Worm (Caenorhabditis elegans): Measurements from ENCODE around the gene Y75B8A.33.

Y75B8A.33 gene

ce11 chrIII:12411059-12411458 lies 43.9 kb upstream of the Y75B8A.33 start:
- TF ChIP-seq ztf-3 (GFP tag; optimal IDR thresholded peaks at IDR 0.05): no peak
- no peak for TF ChIP-seq lin-40 (tag; optimal IDR thresholded peaks at IDR 0.05)
- TF ChIP-seq nhr-27 (tag; optimal IDR thresholded peaks at IDR 0.05): no peak

DNA sequence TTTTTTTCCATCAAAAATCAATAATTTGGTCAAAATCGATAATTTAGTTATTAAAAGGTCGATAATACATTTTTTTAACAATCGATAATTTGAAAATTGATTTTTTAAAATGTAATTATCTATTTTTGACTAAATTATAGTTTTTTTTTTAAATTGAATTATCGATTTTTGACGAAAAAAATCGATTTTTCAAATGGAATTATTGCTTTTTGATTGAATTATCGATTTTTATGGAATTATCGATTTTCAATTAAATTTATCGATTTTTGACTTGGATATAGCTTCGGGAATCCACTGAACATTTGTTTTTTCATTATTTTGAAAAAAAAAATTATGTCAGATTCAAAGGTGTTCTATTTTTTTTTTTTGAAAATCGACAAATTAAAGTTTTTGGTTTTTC lies 43.1 kb upstream of the Y75B8A.33 start:
- TF ChIP-seq mxl-1 (tag; optimal IDR thresholded peaks at IDR 0.05): no peak
- TF ChIP-seq nhr-80 (tag; optimal IDR thresholded peaks at IDR 0.05): no peak
- no peak for TF ChIP-seq madf-8 (GFP tag; conservative IDR thresholded peaks at IDR 0.05)
- TF ChIP-seq Y79H2A.3 (GFP tag; conservative IDR thresholded peaks at IDR 0.05): no peak
- no peak for TF ChIP-seq B0019.2 (GFP tag; conservative IDR thresholded peaks at IDR 0.05)
- no peak for TF ChIP-seq let-526 (GFP tag; IDR thresholded peaks at IDR 0.05)
- TF ChIP-seq hsf-1 (GFP tag; IDR thresholded peaks at IDR 0.05): no peak
- TF ChIP-seq lsl-1 (GFP tag; optimal IDR thresholded peaks at IDR 0.05): no peak
- TF ChIP-seq hmg-1.2 (GFP tag; IDR thresholded peaks at IDR 0.05): no peak
- TF ChIP-seq aptf-2 (GFP tag; conservative IDR thresholded peaks at IDR 0.05): no peak
- TF ChIP-seq F22D6.2 (tag; optimal IDR thresholded peaks at IDR 0.05): no peak
- no peak for TF ChIP-seq ekl-4 (GFP tag; IDR thresholded peaks at IDR 0.05)
- no peak for TF ChIP-seq egl-44 (GFP tag; IDR thresholded peaks at IDR 0.05)
- TF ChIP-seq B0035.1 (tag; optimal IDR thresholded peaks at IDR 0.05): no peak
- no peak for TF ChIP-seq rpc-1 (optimal IDR thresholded peaks at IDR 0.05)
- no peak for TF ChIP-seq rpc-1 (tag; optimal IDR thresholded peaks at IDR 0.05)
- no peak for TF ChIP-seq bed-2 (GFP tag; IDR thresholded peaks at IDR 0.05)
- TF ChIP-seq akir-1 (GFP tag; optimal IDR thresholded peaks at IDR 0.05): no peak
- TF ChIP-seq ztf-26 (tag; optimal IDR thresholded peaks at IDR 0.05): no peak
- no peak for TF ChIP-seq efl-1 (GFP tag; optimal IDR thresholded peaks at IDR 0.05)

DNA sequence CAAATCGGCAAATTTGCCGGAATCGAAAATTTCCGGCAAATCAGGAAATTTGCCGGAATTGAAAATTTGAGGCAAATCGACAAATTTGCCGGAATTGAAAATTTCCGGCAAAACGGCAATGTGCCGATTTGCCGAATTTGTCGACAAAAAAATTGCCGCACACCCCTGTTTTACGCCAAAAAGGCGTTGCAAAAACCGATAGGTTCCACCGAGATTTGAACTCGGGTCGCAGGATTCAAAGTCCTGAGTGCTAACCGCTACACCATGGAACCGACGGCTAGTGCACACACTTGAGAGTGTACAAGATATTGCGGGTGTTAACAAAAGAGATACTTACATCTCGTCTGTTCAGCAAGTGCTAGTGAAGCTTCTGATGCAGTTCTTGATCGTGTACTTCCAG lies 32.5 kb upstream of the Y75B8A.33 start:
- TF ChIP-seq rpc-1 (optimal IDR thresholded peaks at IDR 0.05): peak; percentile 67
- TF ChIP-seq rpc-1 (tag; optimal IDR thresholded peaks at IDR 0.05): peak; percentile 79
- no peak for TF ChIP-seq mxl-1 (tag; optimal IDR thresholded peaks at IDR 0.05)
- no peak for TF ChIP-seq F33H1.4 (GFP tag; IDR thresholded peaks at IDR 0.05)
- no peak for TF ChIP-seq akir-1 (GFP tag; optimal IDR thresholded peaks at IDR 0.05)
- TF ChIP-seq rec-8 (tag; optimal IDR thresholded peaks at IDR 0.05): peak in 1 of 2 experiments; percentile 27
- TF ChIP-seq nhr-120 (GFP tag; IDR thresholded peaks at IDR 0.05): no peak
- TF ChIP-seq hmg-1.2 (GFP tag; IDR thresholded peaks at IDR 0.05): peak; percentile 48
- TF ChIP-seq madf-8 (GFP tag; conservative IDR thresholded peaks at IDR 0.05): no peak
- no peak for TF ChIP-seq ceh-40 (GFP tag; IDR thresholded peaks at IDR 0.05)
- no peak for TF ChIP-seq egl-18 (GFP tag; IDR thresholded peaks at IDR 0.05)
- TF ChIP-seq hlh-26 (GFP tag; conservative IDR thresholded peaks at IDR 0.05): no peak
- peak; percentile 7 for TF ChIP-seq ztf-18 (tag; optimal IDR thresholded peaks at IDR 0.05)
- TF ChIP-seq F39B2.1 (GFP tag; IDR thresholded peaks at IDR 0.05): no peak
- TF ChIP-seq sptf-2 (GFP tag; optimal IDR thresholded peaks at IDR 0.05): peak; percentile 27
- no peak for TF ChIP-seq bed-1 (GFP tag; IDR thresholded peaks at IDR 0.05)
- no peak for TF ChIP-seq F10E7.11 (tag; optimal IDR thresholded peaks at IDR 0.05)
- TF ChIP-seq chd-7 (tag; optimal IDR thresholded peaks at IDR 0.05): peak; percentile 55
- TF ChIP-seq lsy-27 (tag; optimal IDR thresholded peaks at IDR 0.05; ENCODE audit: borderline replicate concordance, insufficient read depth): no peak
- peak; percentile 50; the same call in 1 of the 2 replicates for TF ChIP-seq hmg-20 (GFP tag; IDR thresholded peaks at IDR 0.05)
- TF ChIP-seq ztf-6 (GFP tag; IDR thresholded peaks at IDR 0.05): no peak
- TF ChIP-seq B0261.1 (tag; optimal IDR thresholded peaks at IDR 0.05): peak; percentile 75
- peak; percentile 11 for TF ChIP-seq T07F8.4 (tag; optimal IDR thresholded peaks at IDR 0.05)
- no peak for TF ChIP-seq Y67H2A.10 (GFP tag; conservative IDR thresholded peaks at IDR 0.05)
- no peak for TF ChIP-seq ZK185.1 (tag; optimal IDR thresholded peaks at IDR 0.05; ENCODE audit: poor library complexity, severe bottlenecking)
- TF ChIP-seq nhr-90 (tag; optimal IDR thresholded peaks at IDR 0.05): peak; percentile 49
- TF ChIP-seq athp-1 (tag; optimal IDR thresholded peaks at IDR 0.05): no peak
- TF ChIP-seq gei-17 (GFP tag; optimal IDR thresholded peaks at IDR 0.05): no peak
- no peak for TF ChIP-seq dpl-1 (GFP tag; optimal IDR thresholded peaks at IDR 0.05)
- no peak for TF ChIP-seq tlf-1 (GFP tag; optimal IDR thresholded peaks at IDR 0.05)
